Worm (Caenorhabditis elegans) whole organism, L4 larva: Measurements from ENCODE around the gene R07B1.9.

ENCODE experiments used
- dmd-9 ChIP-seq: fragments of 200-800 bp; sonication (Bioruptor generic); IDR thresholded peaks from 2 replicates; pipeline ENCODE4 v1.3.6; 2022; ENCODE audit warnings: missing genetic modification reagents, missing genetic modification characterization, missing compliant biosample characterization
- jun-1 ChIP-seq: fragments of 150-350 bp; optimal IDR thresholded peaks from 2 replicates; lab custom pipeline; 2014; ENCODE audit warnings: missing biosample characterization, missing genetic modification reagents, missing genetic modification characterization
- nhr-237 ChIP-seq: sonication (generic microtip); optimal IDR thresholded peaks from 2 replicates; lab custom pipeline; 2017; ENCODE audit warnings: missing biosample characterization, missing genetic modification characterization
- nhr-28 ChIP-seq: fragments of 150-350 bp; optimal IDR thresholded peaks from 2 replicates; lab custom pipeline; 2014; ENCODE audit warnings: missing biosample characterization, missing genetic modification characterization
- nhr-41 ChIP-seq: fragments of 200-800 bp; sonication (Bioruptor generic); IDR thresholded peaks from 2 replicates; pipeline ENCODE4 v1.3.6; 2022; ENCODE audit warnings: missing genetic modification reagents, missing genetic modification characterization, missing compliant biosample characterization

DNA sequence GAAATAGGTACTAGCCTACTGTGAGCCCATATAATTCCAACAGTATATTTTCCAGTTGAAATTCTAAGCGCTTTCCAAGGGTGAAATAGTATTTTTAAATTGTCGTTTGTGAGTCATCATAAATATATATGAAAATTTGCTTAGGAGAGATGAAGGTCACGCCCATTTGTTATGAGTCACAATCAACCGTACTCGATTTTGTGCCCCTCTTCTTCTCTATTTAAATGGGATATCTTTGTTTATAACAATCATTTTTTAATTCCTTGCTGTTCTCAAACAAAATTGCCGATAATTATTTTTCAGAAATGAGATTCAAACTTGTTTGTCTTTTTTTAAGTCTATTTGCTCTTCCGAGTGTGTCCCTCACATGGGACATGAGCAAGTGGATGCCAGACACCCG, 41.8 kb downstream of the R07B1.9 start, which contains the start of gene folr-1:
- TF ChIP-seq nhr-41 (no peak), jun-1 (tag; lab: Kevin White, UChicago) (no peak), nhr-28 (tag; lab: Kevin White, UChicago) (no peak), dmd-9 (GFP tag; lab: Robert Waterston, UW) (no peak), nhr-237 (tag; lab: Kevin White, UChicago) (no peak)
